Fruit fly (Drosophila melanogaster) whole organism, embryonic: Measurements from ENCODE around the gene CG10165.

ENCODE experiments used
- CG10267 ChIP-seq: fragments of 200-800 bp; sonication (Bioruptor generic); optimal IDR thresholded peaks from 2 replicates; lab custom pipeline; 2018; ENCODE audit warnings: missing biosample characterization, mild to moderate bottlenecking, missing genetic modification characterization, moderate library complexity
- CG10366 ChIP-seq: fragments of 200-800 bp; sonication (Bioruptor generic); IDR thresholded peaks from 2 replicates; pipeline ENCODE4 v1.3.6; 2022; ENCODE audit warnings: missing biosample characterization, missing genetic modification characterization
- CG10979 ChIP-seq: fragments of 200-800 bp; sonication (Bioruptor generic); optimal IDR thresholded peaks from 2 replicates; lab custom pipeline; 2018; ENCODE audit warnings: missing biosample characterization, mild to moderate bottlenecking, missing genetic modification characterization, moderate library complexity
- CG12219 ChIP-seq: fragments of 200-800 bp; sonication (Bioruptor generic); optimal IDR thresholded peaks from 3 replicates; lab custom pipeline; 2018; ENCODE audit warnings: missing biosample characterization, mild to moderate bottlenecking, missing genetic modification characterization
- CG14050 ChIP-seq: fragments of 200-800 bp; sonication (Bioruptor generic); IDR thresholded peaks from 3 replicates; pipeline ENCODE4 v1.3.6; 2022; ENCODE audit warnings: missing biosample characterization, missing genetic modification characterization
- CG1529 ChIP-seq: fragments of 200-800 bp; sonication (Bioruptor generic); optimal IDR thresholded peaks from 3 replicates; lab custom pipeline; 2018; ENCODE audit warnings: missing biosample characterization, missing genetic modification characterization
- CG15696 ChIP-seq: fragments of 200-800 bp; sonication (Bioruptor generic); optimal IDR thresholded peaks from 2 replicates; lab custom pipeline; 2019; ENCODE audit warnings: missing biosample characterization, mild to moderate bottlenecking, missing genetic modification characterization, moderate library complexity
- CG1603 ChIP-seq: fragments of 200-800 bp; sonication (Bioruptor generic); optimal IDR thresholded peaks from 2 replicates; lab custom pipeline; 2019; ENCODE audit warnings: missing biosample characterization, mild to moderate bottlenecking, missing genetic modification characterization, moderate library complexity
- CG1792 ChIP-seq: fragments of 200-800 bp; sonication (Bioruptor generic); optimal IDR thresholded peaks from 2 replicates; lab custom pipeline; 2016; ENCODE audit warnings: missing biosample characterization, missing genetic modification characterization
- CG3995 ChIP-seq: fragments of 200-800 bp; sonication (Bioruptor generic); optimal IDR thresholded peaks from 3 replicates; lab custom pipeline; 2016; ENCODE audit warnings: missing biosample characterization, missing genetic modification characterization
- CG4282 ChIP-seq: fragments of 200-800 bp; sonication (Bioruptor generic); optimal IDR thresholded peaks from 2 replicates; lab custom pipeline; 2016; ENCODE audit warnings: missing biosample characterization, missing genetic modification characterization
- CG43689 ChIP-seq: fragments of 200-800 bp; sonication (Bioruptor generic); IDR thresholded peaks from 2 replicates; pipeline ENCODE4 v1.3.6; 2022; ENCODE audit warnings: missing biosample characterization, missing genetic modification characterization
- CG4424 ChIP-seq: fragments of 200-800 bp; sonication (Bioruptor generic); optimal IDR thresholded peaks from 3 replicates; lab custom pipeline; 2016; ENCODE audit warnings: missing biosample characterization, missing genetic modification characterization
- CG8089 ChIP-seq: fragments of 200-800 bp; sonication (Bioruptor generic); optimal IDR thresholded peaks from 3 replicates; lab custom pipeline; 2016; ENCODE audit warnings: missing biosample characterization, missing genetic modification characterization
- CG8388 ChIP-seq: fragments of 200-800 bp; sonication (Bioruptor generic); optimal IDR thresholded peaks from 2 replicates; lab custom pipeline; 2019; ENCODE audit warnings: missing biosample characterization, mild to moderate bottlenecking, missing genetic modification characterization, moderate library complexity
- Camta ChIP-seq: fragments of 200-800 bp; sonication (Bioruptor generic); optimal IDR thresholded peaks from 2 replicates; lab custom pipeline; 2016; ENCODE audit warnings: missing biosample characterization, missing genetic modification characterization
- Doc3 ChIP-seq: fragments of 200-800 bp; sonication (Bioruptor generic); IDR thresholded peaks from 3 replicates; pipeline ENCODE4 v1.3.6; 2022; ENCODE audit warnings: missing biosample characterization, missing genetic modification characterization; ENCODE audit not compliant: partially characterized antibody
- Dref ChIP-seq: fragments of 200-800 bp; sonication (Bioruptor generic); IDR thresholded peaks from 2 replicates; pipeline ENCODE4 v1.3.6; 2022; ENCODE audit warnings: missing biosample characterization, missing genetic modification characterization
- Drgx ChIP-seq: fragments of 200-800 bp; sonication (Bioruptor generic); IDR thresholded peaks from 2 replicates; pipeline ENCODE4 v1.3.6; 2022; ENCODE audit warnings: missing biosample characterization, missing genetic modification characterization
- Hand ChIP-seq: fragments of 200-800 bp; sonication (Bioruptor generic); optimal IDR thresholded peaks from 2 replicates; lab custom pipeline; 2017; ENCODE audit warnings: mild to moderate bottlenecking, missing biosample characterization, missing genetic modification reagents, missing genetic modification characterization
- Hmx ChIP-seq: fragments of 200-800 bp; sonication (Bioruptor generic); optimal IDR thresholded peaks from 2 replicates; lab custom pipeline; 2016; ENCODE audit warnings: missing biosample characterization, missing genetic modification characterization
- Hr78 ChIP-seq, 2 experiments: fragments of 200-800 bp in 1 of 2; fragments of >200 bp in 1 of 2; sonication (Bioruptor generic) in 1 of 2; optimal IDR thresholded peaks; 2 replicates each; lab custom pipeline; 2017 to 2019; ENCODE audit warnings: missing biosample characterization in 2 of 2, missing genetic modification characterization in 2 of 2, mild to moderate bottlenecking in 1 of 2, moderate library complexity in 1 of 2
- Optix ChIP-seq: fragments of 200-800 bp; sonication (Bioruptor generic); IDR thresholded peaks from 3 replicates; pipeline ENCODE4 v1.3.6; 2022; ENCODE audit warnings: missing biosample characterization, missing genetic modification characterization
- Stat92E ChIP-seq, 3 experiments: fragments of >200 bp in 2 of 3; fragments of 200-800 bp in 1 of 3; sonication (Bioruptor generic) in 1 of 3; optimal IDR thresholded peaks; 2 replicates each; lab custom pipeline; 2017 to 2019; ENCODE audit warnings: missing biosample characterization in 3 of 3, missing genetic modification characterization in 3 of 3, mild to moderate bottlenecking in 1 of 3, moderate library complexity in 1 of 3
- Trl ChIP-seq, 3 experiments: fragments of >200 bp in 2 of 3; fragments of 200-800 bp in 1 of 3; sonication (Bioruptor generic) in 1 of 3; optimal IDR thresholded peaks; 2 replicates in 1 of 3; 3 replicates in 2 of 3; lab custom pipeline; 2016 to 2017; ENCODE audit warnings: missing biosample characterization in 1 of 3, missing genetic modification characterization in 1 of 3
- aop ChIP-seq: fragments of 200-800 bp; sonication (Bioruptor generic); IDR thresholded peaks from 2 replicates; pipeline ENCODE4 v1.3.6; 2022; ENCODE audit warnings: missing biosample characterization, missing genetic modification characterization
- bcd ChIP-seq: fragments of 200-800 bp; sonication (Bioruptor generic); optimal IDR thresholded peaks from 2 replicates; lab custom pipeline; 2017; ENCODE audit warnings: missing biosample characterization, mild to moderate bottlenecking, missing genetic modification characterization
- bsh ChIP-seq, 2 experiments: fragments of 200-800 bp; sonication (Bioruptor generic); optimal IDR thresholded peaks; 2 replicates each; lab custom pipeline; 2017 to 2018; ENCODE audit warnings: mild to moderate bottlenecking in 2 of 2, missing biosample characterization in 2 of 2, missing genetic modification characterization in 2 of 2, moderate library complexity in 1 of 2
- cad ChIP-seq: fragments of >200 bp; optimal IDR thresholded peaks from 2 replicates; lab custom pipeline; 2017; ENCODE audit warnings: missing biosample characterization, missing genetic modification characterization
- dan ChIP-seq: fragments of 200-800 bp; sonication (Bioruptor generic); IDR thresholded peaks from 2 replicates; pipeline ENCODE4 v1.3.6; 2022; ENCODE audit warnings: missing biosample characterization, missing genetic modification characterization
- dmrt11E ChIP-seq: fragments of 200-800 bp; sonication (Bioruptor generic); optimal IDR thresholded peaks from 3 replicates; lab custom pipeline; 2018; ENCODE audit warnings: missing biosample characterization, mild to moderate bottlenecking, missing genetic modification characterization, moderate library complexity
- dysf ChIP-seq: fragments of 200-800 bp; sonication (Bioruptor generic); IDR thresholded peaks from 3 replicates; pipeline ENCODE4 v1.3.6; 2022; ENCODE audit warnings: missing biosample characterization, missing genetic modification characterization
- fu2 ChIP-seq: fragments of 200-800 bp; sonication (Bioruptor generic); optimal IDR thresholded peaks from 2 replicates; lab custom pipeline; 2016; ENCODE audit warnings: missing biosample characterization, missing genetic modification characterization
- gcm ChIP-seq: fragments of 200-800 bp; sonication (Bioruptor generic); optimal IDR thresholded peaks from 2 replicates; lab custom pipeline; 2019; ENCODE audit warnings: missing biosample characterization, mild to moderate bottlenecking, missing genetic modification characterization, moderate library complexity
- grn ChIP-seq: fragments of 200-800 bp; sonication (Bioruptor generic); optimal IDR thresholded peaks from 3 replicates; lab custom pipeline; 2017; ENCODE audit warnings: missing biosample characterization, missing genetic modification characterization
- gsb ChIP-seq: fragments of 200-800 bp; sonication (Bioruptor generic); IDR thresholded peaks from 2 replicates; pipeline ENCODE4 v1.3.6; 2022; ENCODE audit warnings: missing biosample characterization, missing genetic modification characterization
- gsb-n ChIP-seq: fragments of 200-800 bp; sonication (Bioruptor generic); optimal IDR thresholded peaks from 3 replicates; lab custom pipeline; 2018; ENCODE audit warnings: missing biosample characterization, mild to moderate bottlenecking, missing genetic modification characterization
- lilli ChIP-seq: fragments of 200-800 bp; sonication (Bioruptor generic); optimal IDR thresholded peaks from 3 replicates; lab custom pipeline; 2016; ENCODE audit warnings: missing biosample characterization, missing genetic modification characterization
- lola ChIP-seq, 3 experiments: fragments of >200 bp in 2 of 3; fragments of 200-800 bp in 1 of 3; sonication (Bioruptor generic) in 1 of 3; optimal IDR thresholded peaks; 2 replicates each; lab custom pipeline; 2017 to 2019; ENCODE audit warnings: missing biosample characterization in 3 of 3, missing genetic modification characterization in 3 of 3, mild to moderate bottlenecking in 1 of 3, moderate library complexity in 1 of 3
- nerfin-1 ChIP-seq: fragments of 200-800 bp; sonication (Bioruptor generic); optimal IDR thresholded peaks from 3 replicates; lab custom pipeline; 2019; ENCODE audit warnings: missing biosample characterization, mild to moderate bottlenecking, missing genetic modification characterization, moderate library complexity
- nmo ChIP-seq: fragments of 200-800 bp; sonication (Bioruptor generic); optimal IDR thresholded peaks from 2 replicates; lab custom pipeline; 2018; ENCODE audit warnings: missing biosample characterization, mild to moderate bottlenecking, missing genetic modification characterization, moderate library complexity
- phol ChIP-seq: fragments of 200-800 bp; sonication (Bioruptor generic); optimal IDR thresholded peaks from 3 replicates; lab custom pipeline; 2018; ENCODE audit warnings: missing biosample characterization, mild to moderate bottlenecking, missing genetic modification characterization, moderate library complexity
- pzg ChIP-seq: fragments of 200-800 bp; sonication (Bioruptor generic); optimal IDR thresholded peaks from 3 replicates; lab custom pipeline; 2018; ENCODE audit warnings: missing biosample characterization, mild to moderate bottlenecking, missing genetic modification characterization, moderate library complexity
- shn ChIP-seq: fragments of 200-800 bp; sonication (Bioruptor generic); optimal IDR thresholded peaks from 3 replicates; lab custom pipeline; 2016; ENCODE audit warnings: missing biosample characterization, missing genetic modification characterization
- sim ChIP-seq: fragments of 200-800 bp; sonication (Bioruptor generic); IDR thresholded peaks from 2 replicates; pipeline ENCODE4 v1.3.6; 2022; ENCODE audit warnings: missing biosample characterization, missing genetic modification characterization
- sob ChIP-seq: fragments of 200-800 bp; sonication (Bioruptor generic); IDR thresholded peaks from 2 replicates; pipeline ENCODE4 v1.3.6; 2022; ENCODE audit warnings: missing biosample characterization, missing genetic modification characterization
- sqz ChIP-seq: fragments of 200-800 bp; sonication (Bioruptor generic); optimal IDR thresholded peaks from 3 replicates; lab custom pipeline; 2018; ENCODE audit warnings: missing biosample characterization, mild to moderate bottlenecking, missing genetic modification characterization
- ssp ChIP-seq: fragments of 200-800 bp; sonication (Bioruptor generic); IDR thresholded peaks from 2 replicates; pipeline ENCODE4 v1.3.6; 2022; ENCODE audit warnings: missing biosample characterization, missing genetic modification characterization
- stc ChIP-seq: fragments of 200-800 bp; sonication (Bioruptor generic); IDR thresholded peaks from 2 replicates; pipeline ENCODE4 v1.3.6; 2022; ENCODE audit warnings: missing biosample characterization, missing genetic modification characterization

CG10165 gene

dm6 chr2L:19577187-19577765 is 47.2 kb upstream of the CG10165 start, which contains the start of the genes spi and msb1l (continued):
- peak; percentile 8 for TF ChIP-seq CG8388 (GFP tag; lab: Kevin White, UChicago)
- no peak for TF ChIP-seq Optix
- no peak for TF ChIP-seq cad (GFP tag; lab: Kevin White, UChicago)
- TF ChIP-seq aop (GFP tag; lab: Robert Waterston, UW), result no peak
- no peak for TF ChIP-seq CG14050
- TF ChIP-seq CG10979 (tag; lab: Kevin White, UChicago), result peak; percentile 19
- TF ChIP-seq CG1603, result no peak
- TF ChIP-seq CG10366 (GFP tag; lab: Robert Waterston, UW), result peak; percentile 19; the same call in 1 of the 2 replicates
- no peak for TF ChIP-seq Hmx (GFP tag; lab: Kevin White, UChicago)
- TF ChIP-seq gsb, result no peak
- TF ChIP-seq CG4282 (GFP tag; lab: Kevin White, UChicago), result no peak
- TF ChIP-seq CG3995 (GFP tag; lab: Kevin White, UChicago), result peak; percentile 90
- TF ChIP-seq Doc3 (GFP tag; lab: Robert Waterston, UW), result 0 out of 3 replicates have a peak, but pooled peaks have one; percentile 24
- TF ChIP-seq Hr78 (GFP tag; optimal IDR thresholded peaks at IDR 0.05; lab: Kevin White, UChicago), result no peak
- peak; percentile 63 for TF ChIP-seq dmrt11E (tag; lab: Kevin White, UChicago)
- TF ChIP-seq ssp (GFP tag; lab: Robert Waterston, UW), result 0 out of 2 replicates have a peak, but pooled peaks have one; percentile 36
- TF ChIP-seq pzg (GFP tag; lab: Kevin White, UChicago), result peak; percentile 49
- no peak for TF ChIP-seq CG12219 (GFP tag; lab: Kevin White, UChicago)
- TF ChIP-seq sqz, result no peak
- peak; percentile 34 for TF ChIP-seq bcd (GFP tag; lab: Kevin White, UChicago)
- TF ChIP-seq sob (GFP tag; lab: Robert Waterston, UW), result peak; percentile 69; the same call in 1 of the 2 replicates
- TF ChIP-seq dan (GFP tag; lab: Robert Waterston, UW), result no peak
- TF ChIP-seq fu2 (GFP tag; lab: Kevin White, UChicago), result no peak
- TF ChIP-seq nmo (GFP tag; lab: Kevin White, UChicago), result peak; percentile 82
- TF ChIP-seq gcm, result no peak
- no peak for TF ChIP-seq shn (GFP tag; lab: Kevin White, UChicago)
- TF ChIP-seq Dref (GFP tag; lab: Robert Waterston, UW), result peak; percentile 33; the same call in 1 of the 2 replicates
- no peak for TF ChIP-seq CG1792 (GFP tag; lab: Kevin White, UChicago)
- no peak for TF ChIP-seq grn (GFP tag; lab: Kevin White, UChicago)
- TF ChIP-seq Drgx, result no peak
- TF ChIP-seq Trl (optimal IDR thresholded peaks at IDR 0.05; lab: Kevin White, UChicago), result no peak
- no peak for TF ChIP-seq Trl (GFP tag; optimal IDR thresholded peaks at IDR 0.05; lab: Kevin White, UChicago)
- peak; percentile 47 for TF ChIP-seq lilli (GFP tag; lab: Kevin White, UChicago)
- TF ChIP-seq gsb-n (tag; lab: Kevin White, UChicago), result peak; percentile 32
- TF ChIP-seq CG15696 (tag; lab: Kevin White, UChicago), result peak; percentile 62
- TF ChIP-seq CG10267 (tag; lab: Kevin White, UChicago), result peak; percentile 96
- TF ChIP-seq Stat92E (GFP tag; optimal IDR thresholded peaks at IDR 0.05; lab: Kevin White, UChicago), result no peak
- TF ChIP-seq Hand, result no peak
- TF ChIP-seq nerfin-1 (tag; lab: Kevin White, UChicago), result no peak
- TF ChIP-seq CG4424 (GFP tag; lab: Kevin White, UChicago), result peak; percentile 65
- TF ChIP-seq dysf (GFP tag; lab: Robert Waterston, UW), result no peak; the same call in 2 of the 3 replicates
- no peak for TF ChIP-seq CG1529
- TF ChIP-seq CG43689, result no peak
- peak; percentile 95 for TF ChIP-seq phol
- no peak for TF ChIP-seq stc (GFP tag; lab: Robert Waterston, UW)
- no peak for TF ChIP-seq Camta (GFP tag; lab: Kevin White, UChicago)
- TF ChIP-seq sim, result no peak
- no peak for TF ChIP-seq CG8089 (GFP tag; lab: Kevin White, UChicago)
- peak in 1 of 2 experiments; percentile 15 for TF ChIP-seq bsh (GFP tag; optimal IDR thresholded peaks at IDR 0.05; lab: Kevin White, UChicago)
- peak in 1 of 3 experiments; percentile 65 for TF ChIP-seq lola (GFP tag; optimal IDR thresholded peaks at IDR 0.05; lab: Kevin White, UChicago)
